Worm (Caenorhabditis elegans): ENCODE results near the gene abu-15.
A peak's percentile ranks its signal among the peaks of the same experiment; 100 is the strongest.

The abu-15 gene

DNA sequence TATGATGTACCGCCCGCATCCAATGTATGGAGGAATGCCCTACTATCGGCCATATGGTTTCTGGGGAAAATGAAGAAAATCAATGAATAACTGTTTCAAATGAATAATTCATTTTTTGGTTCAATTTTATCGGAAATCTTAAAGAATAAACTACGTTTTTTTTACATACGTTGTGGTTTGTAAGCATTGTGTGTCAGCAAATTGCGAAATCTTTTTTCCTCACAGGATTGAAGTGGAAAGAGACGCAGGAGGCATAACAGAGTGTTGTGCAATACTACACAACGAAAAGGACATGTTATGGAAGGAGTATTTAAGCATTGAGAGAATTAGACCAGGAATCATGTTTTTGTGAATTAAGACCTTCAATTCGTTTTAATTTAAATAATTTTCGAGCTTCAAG lies 27.0 kb upstream of the abu-15 start (continued):
- peak; percentile 21 to 42 for TF ChIP-seq lin-35 (GFP tag; optimal IDR thresholded peaks at IDR 0.05)
- TF ChIP-seq C04F5.9 (tag; optimal IDR thresholded peaks at IDR 0.05): no peak
- peak; percentile 51 for TF ChIP-seq mep-1 (tag; optimal IDR thresholded peaks at IDR 0.05)
- TF ChIP-seq rnt-1 (tag; optimal IDR thresholded peaks at IDR 0.05): peak; percentile 51
- TF ChIP-seq dpl-1 (GFP tag; optimal IDR thresholded peaks at IDR 0.05): peak in 1 of 3 experiments; percentile 36
- TF ChIP-seq alr-1 (tag; optimal IDR thresholded peaks at IDR 0.05; ENCODE audit: borderline replicate concordance): no peak
- no peak for TF ChIP-seq unc-130 (tag; optimal IDR thresholded peaks at IDR 0.05)
- peak; percentile 4 for TF ChIP-seq blmp-1 (tag; optimal IDR thresholded peaks at IDR 0.05)

DNA sequence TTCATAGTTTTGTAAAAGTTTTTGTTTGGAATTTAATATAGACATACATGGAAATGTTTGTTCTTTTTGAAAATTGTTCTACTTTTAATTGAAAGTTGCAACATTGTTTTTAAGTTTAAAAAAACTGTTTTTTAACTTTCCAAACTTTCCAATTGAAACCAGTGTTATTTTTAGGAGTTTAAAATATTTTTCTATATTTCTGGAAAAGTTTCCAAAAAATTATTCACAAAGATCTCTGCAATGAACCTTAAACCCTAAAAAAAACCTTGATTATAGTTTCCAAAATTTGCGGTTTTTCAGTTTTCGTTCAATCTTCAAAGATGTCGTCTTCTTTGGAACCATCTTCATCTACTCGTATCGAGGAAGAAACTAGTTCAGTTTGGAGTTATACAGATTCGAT lies 26.0 kb upstream of the abu-15 start, which contains the start of gene F14F9.4:
Gene F14F9.4 (plus strand): TSS at position 301 of the 400 bp plus-strand sequence.
- no peak for TF ChIP-seq unc-62 (GFP tag; optimal IDR thresholded peaks at IDR 0.05)
- no peak for TF ChIP-seq nhr-71 (tag; optimal IDR thresholded peaks at IDR 0.05)
- TF ChIP-seq nhr-47 (tag; optimal IDR thresholded peaks at IDR 0.05): no peak
- no peak for TF ChIP-seq fos-1 (tag; optimal IDR thresholded peaks at IDR 0.05)
- no peak for TF ChIP-seq lin-39 (tag; optimal IDR thresholded peaks at IDR 0.05)
- no peak for TF ChIP-seq lin-15B (tag; optimal IDR thresholded peaks at IDR 0.05)
- no peak for TF ChIP-seq elt-2 (tag; optimal IDR thresholded peaks at IDR 0.05)
- no peak for TF ChIP-seq sup-37 (GFP tag; optimal IDR thresholded peaks at IDR 0.05)
- no peak for TF ChIP-seq C04F5.9 (tag; optimal IDR thresholded peaks at IDR 0.05)
- TF ChIP-seq vab-15 (tag; optimal IDR thresholded peaks at IDR 0.05): no peak
- no peak for TF ChIP-seq tbx-2 (tag; optimal IDR thresholded peaks at IDR 0.05)
- TF ChIP-seq hlh-4 (tag; optimal IDR thresholded peaks at IDR 0.05): no peak
- TF ChIP-seq mdl-1 (tag; optimal IDR thresholded peaks at IDR 0.05): no peak
- no peak for TF ChIP-seq ceh-63 (GFP tag; optimal IDR thresholded peaks at IDR 0.05)
- TF ChIP-seq ztf-4 (tag; optimal IDR thresholded peaks at IDR 0.05): no peak
- no peak for TF ChIP-seq fkh-10 (GFP tag; optimal IDR thresholded peaks at IDR 0.05)
- no peak for TF ChIP-seq zag-1 (tag; optimal IDR thresholded peaks at IDR 0.05)
- no peak for TF ChIP-seq ets-5 (GFP tag; IDR thresholded peaks at IDR 0.05)

DNA sequence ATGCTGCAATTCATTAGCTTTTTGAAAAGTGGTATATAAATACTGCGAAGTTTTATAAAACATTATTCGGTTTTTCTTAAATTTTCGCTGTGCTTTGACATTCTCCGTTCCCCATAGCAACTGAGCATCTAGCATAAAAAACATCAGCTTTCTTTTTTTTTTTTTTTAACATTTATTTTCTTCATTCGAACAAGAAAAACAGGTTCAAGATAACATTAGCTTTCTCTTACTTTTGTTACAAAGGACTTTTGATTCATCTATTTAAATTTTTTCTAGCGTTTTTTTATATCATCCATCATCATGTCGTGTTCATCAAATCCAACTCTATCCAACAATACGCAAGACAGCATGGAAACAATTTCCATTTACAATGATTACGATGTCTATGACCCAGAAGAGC lies 20.5 kb upstream of the abu-15 start, which contains the start of gene F14F9.3:
Gene F14F9.3 (plus strand): TSS at position 301 of the 400 bp plus-strand sequence.
- TF ChIP-seq hpl-2 (GFP tag; optimal IDR thresholded peaks at IDR 0.05) (no peak), unc-86 (tag; optimal IDR thresholded peaks at IDR 0.05) (no peak)

DNA sequence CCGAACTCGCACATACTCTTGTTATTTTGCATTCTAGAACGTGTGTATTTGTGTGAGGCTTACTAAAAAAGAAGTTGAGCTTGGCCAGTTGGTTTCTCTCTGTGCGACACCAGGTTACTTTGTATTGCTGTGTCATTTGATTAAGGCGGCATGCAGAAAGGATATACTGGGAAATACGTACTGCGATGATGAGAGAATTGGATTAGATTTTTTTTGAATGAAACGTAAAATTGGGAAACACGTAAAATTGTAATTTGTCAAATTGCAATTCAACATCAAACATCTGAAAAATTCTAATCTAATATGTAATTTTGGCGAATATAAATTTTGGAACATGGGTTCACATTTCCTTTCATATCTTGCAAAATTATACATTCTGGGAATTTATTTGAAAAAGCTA lies 14.6 kb upstream of the abu-15 start, which contains the start of gene srh-129:
Gene srh-129 (minus strand): TSS at position 101 of the 400 bp plus-strand sequence.
- TF ChIP-seq snu-23 (GFP tag; optimal IDR thresholded peaks at IDR 0.05) (no peak), fkh-8 (tag; optimal IDR thresholded peaks at IDR 0.05) (peak; percentile 26)

DNA sequence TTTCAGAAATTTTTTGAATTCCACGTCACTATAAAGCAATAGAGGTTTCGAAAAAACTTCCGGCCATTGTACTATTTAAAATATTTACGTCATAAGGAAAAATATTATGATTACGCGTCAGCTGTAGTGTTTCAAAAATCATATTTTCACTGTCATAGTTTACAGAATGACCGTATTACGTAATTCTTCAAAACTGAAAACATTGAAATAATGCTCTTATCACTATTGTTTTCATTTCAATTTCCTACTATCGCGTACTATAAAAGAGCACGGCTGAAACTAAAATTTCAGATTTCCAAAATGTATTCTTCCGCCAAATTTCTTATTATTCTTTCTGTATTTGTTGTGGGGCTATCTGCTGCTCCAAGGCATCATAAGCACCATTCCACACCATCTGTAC lies 13.9 kb upstream of the abu-15 start, which contains the start of gene F14F9.2:
Gene F14F9.2 (plus strand): TSS at position 301 of the 400 bp plus-strand sequence.
- no peak for TF ChIP-seq lin-13 (GFP tag; optimal IDR thresholded peaks at IDR 0.05)
- no peak for TF ChIP-seq hlh-4 (tag; optimal IDR thresholded peaks at IDR 0.05)
- no peak for TF ChIP-seq jun-1 (tag; optimal IDR thresholded peaks at IDR 0.05)
- TF ChIP-seq dsc-1 (tag; optimal IDR thresholded peaks at IDR 0.05): no peak
- no peak for TF ChIP-seq sox-4 (tag; optimal IDR thresholded peaks at IDR 0.05)
- no peak for TF ChIP-seq hlh-17 (GFP tag; optimal IDR thresholded peaks at IDR 0.05; ENCODE audit: borderline replicate concordance)
- no peak for TF ChIP-seq nhr-47 (tag; optimal IDR thresholded peaks at IDR 0.05)
- TF ChIP-seq skn-1 (tag; optimal IDR thresholded peaks at IDR 0.05): no peak
- no peak for TF ChIP-seq nhr-11 (tag; optimal IDR thresholded peaks at IDR 0.05)
- no peak for TF ChIP-seq unc-130 (tag; optimal IDR thresholded peaks at IDR 0.05)
- no peak for TF ChIP-seq ceh-88 (GFP tag; IDR thresholded peaks at IDR 0.05)
- no peak for TF ChIP-seq snu-23 (GFP tag; optimal IDR thresholded peaks at IDR 0.05)
- TF ChIP-seq unc-30 (tag; optimal IDR thresholded peaks at IDR 0.05): no peak
- no peak for TF ChIP-seq lin-14 (GFP tag; optimal IDR thresholded peaks at IDR 0.05)
- no peak for TF ChIP-seq mab-9 (GFP tag; IDR thresholded peaks at IDR 0.05)
- TF ChIP-seq unc-98 (GFP tag; IDR thresholded peaks at IDR 0.05): no peak
- TF ChIP-seq ceh-90 (tag; optimal IDR thresholded peaks at IDR 0.05): no peak
- no peak for TF ChIP-seq swsn-7 (tag; optimal IDR thresholded peaks at IDR 0.05)
- no peak for TF ChIP-seq ces-1 (GFP tag; optimal IDR thresholded peaks at IDR 0.05)
- TF ChIP-seq mep-1 (tag; optimal IDR thresholded peaks at IDR 0.05): no peak
